Worm (Caenorhabditis elegans) whole organism, L2 larva: ENCODE results near the gene F19B10.5.

Experiments
- F13H6.1 ChIP-seq: sonication (generic microtip); optimal IDR thresholded peaks from 2 replicates; lab custom pipeline; 2016; ENCODE audit warnings: missing genetic modification characterization, missing compliant biosample characterization
- R02D3.7 ChIP-seq: fragments of 150-350 bp; optimal IDR thresholded peaks from 2 replicates; lab custom pipeline; 2014; ENCODE audit warnings: missing biosample characterization, missing genetic modification characterization
- egl-27 ChIP-seq: sonication (generic microtip); optimal IDR thresholded peaks from 3 replicates; lab custom pipeline; 2017; ENCODE audit warnings: missing biosample characterization, missing genetic modification reagents, missing genetic modification characterization
- lin-13 ChIP-seq: fragments of 150-350 bp; optimal IDR thresholded peaks from 2 replicates; lab custom pipeline; 2014; ENCODE audit warnings: missing biosample characterization, missing genetic modification reagents, missing genetic modification characterization
- unc-39 ChIP-seq: fragments of 150-350 bp; optimal IDR thresholded peaks from 2 replicates; lab custom pipeline; 2014; ENCODE audit warnings: missing biosample characterization, missing genetic modification characterization
- zag-1 ChIP-seq: fragments of 150-350 bp; optimal IDR thresholded peaks from 2 replicates; lab custom pipeline; 2014; ENCODE audit warnings: missing biosample characterization, missing genetic modification characterization

DNA sequence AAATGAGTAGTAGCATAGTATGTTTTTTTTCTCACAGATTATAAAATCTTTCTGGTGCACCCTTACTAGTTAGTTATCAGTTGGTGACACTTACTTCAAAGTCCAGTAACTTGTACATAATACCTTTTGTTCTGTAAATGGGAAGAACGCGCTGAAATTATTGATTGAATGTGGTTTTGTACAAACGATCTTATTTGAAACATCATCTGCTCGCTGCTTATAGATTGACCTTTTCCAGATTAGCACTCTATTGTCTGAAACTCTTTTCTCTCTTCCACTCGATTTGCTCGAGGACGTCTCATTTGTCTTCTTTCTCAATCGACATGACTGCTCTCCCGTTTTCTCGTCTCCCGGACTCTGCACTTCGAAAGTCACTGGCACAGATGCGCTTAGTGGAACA, 8.4 kb upstream of the F19B10.5 start, which contains the start of gene fbxb-33:
- TF ChIP-seq unc-39 (tag; lab: Kevin White, UChicago) (no peak), R02D3.7 (tag; lab: Kevin White, UChicago) (no peak), F13H6.1 (tag; lab: Kevin White, UChicago) (no peak), lin-13 (GFP tag; lab: Kevin White, UChicago) (no peak), zag-1 (no peak), egl-27 (tag; lab: Kevin White, UChicago) (no peak)
